Worm (Caenorhabditis elegans) whole organism, late embryonic: ENCODE results near the gene spl-2.

ENCODE experiments used
- F13H6.1 ChIP-seq: sonication (generic microtip); optimal IDR thresholded peaks from 2 replicates; lab custom pipeline; 2016; ENCODE audit warnings: missing genetic modification characterization, missing compliant biosample characterization
- ceh-48 ChIP-seq: sonication (generic microtip); optimal IDR thresholded peaks from 2 replicates; lab custom pipeline; 2016; ENCODE audit warnings: missing genetic modification characterization, inconsistent platforms, missing compliant biosample characterization
- nhr-11 ChIP-seq: fragments of 150-350 bp; optimal IDR thresholded peaks from 2 replicates; lab custom pipeline; 2014; ENCODE audit warnings: missing biosample characterization, missing genetic modification characterization
- pag-3 ChIP-seq: sonication (generic microtip); optimal IDR thresholded peaks from 2 replicates; lab custom pipeline; 2016; ENCODE audit warnings: missing compliant biosample characterization, missing genetic modification characterization, borderline replicate concordance
- tbx-7 ChIP-seq: sonication (generic microtip); optimal IDR thresholded peaks from 2 replicates; lab custom pipeline; 2016; ENCODE audit warnings: missing genotype, missing genetic modification characterization, missing compliant biosample characterization

- TF ChIP-seq pag-3 (tag; lab: Kevin White, UChicago) (no peak), nhr-11 (tag; lab: Kevin White, UChicago) (no peak), ceh-48 (no peak), F13H6.1 (tag; lab: Kevin White, UChicago) (no peak), tbx-7 (no peak)
Observed at ce11 chrV:9168089-9168488, 21.4 kb upstream of the spl-2 start, which contains the start of gene B0222.11.
